Fruit fly (Drosophila melanogaster): ENCODE results near the gene CTCF.

Gene CTCF

DNA sequence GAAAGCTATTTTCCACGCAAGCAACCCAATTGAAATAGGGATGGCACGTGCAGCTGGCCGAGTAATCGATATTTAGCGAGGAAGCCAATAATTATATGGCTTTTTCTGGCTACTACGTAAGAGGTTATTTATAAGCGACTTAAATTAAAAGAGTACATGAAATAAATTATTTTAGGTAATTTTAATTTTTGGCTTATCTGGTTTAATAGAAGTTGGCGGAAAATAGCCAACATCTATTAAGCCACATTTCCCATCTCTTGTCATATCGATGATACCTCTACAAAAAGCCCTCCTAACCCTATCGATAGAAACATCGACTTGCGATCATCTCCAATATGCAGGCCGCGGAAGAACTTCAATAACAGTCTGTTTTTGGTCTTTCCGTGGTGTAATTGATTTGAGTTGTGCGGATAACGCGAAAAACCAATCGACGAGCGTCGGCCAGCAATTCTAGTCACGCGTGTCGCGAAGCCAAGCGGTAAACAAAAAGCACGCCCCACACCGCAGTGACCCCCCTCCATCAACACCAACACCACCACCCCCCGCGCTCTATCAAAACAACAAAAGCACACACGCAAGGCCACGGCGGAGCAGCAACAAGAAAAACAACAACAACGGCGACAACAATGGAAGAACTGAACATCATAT lies 8.4 kb downstream of the CTCF start, which contains the start of the genes Srp19 and qm (continued):
- no peak for TF ChIP-seq CG12219 (GFP tag; optimal IDR thresholded peaks at IDR 0.05)
- no peak for TF ChIP-seq CG11093 (GFP tag; IDR thresholded peaks at IDR 0.05)
- TF ChIP-seq grn (GFP tag; optimal IDR thresholded peaks at IDR 0.05), result no peak
- TF ChIP-seq h (optimal IDR thresholded peaks at IDR 0.05), result no peak
- TF ChIP-seq CG8359 (GFP tag; optimal IDR thresholded peaks at IDR 0.05; ENCODE audit: borderline replicate concordance), result no peak
- TF ChIP-seq crc (GFP tag; optimal IDR thresholded peaks at IDR 0.05), result no peak
- no peak for TF ChIP-seq CG6175 (GFP tag; IDR thresholded peaks at IDR 0.05)
- TF ChIP-seq CG8290 (GFP tag; optimal IDR thresholded peaks at IDR 0.05), result peak; percentile 45
- TF ChIP-seq CG8290 (tag; optimal IDR thresholded peaks at IDR 0.05), result peak in 1 of 2 experiments; percentile 49
- no peak for TF ChIP-seq Tbp (GFP tag; optimal IDR thresholded peaks at IDR 0.05)
- TF ChIP-seq CG34422 (GFP tag; IDR thresholded peaks at IDR 0.05), result peak; percentile 86; the same call in 2 of the 3 replicates
- TF ChIP-seq lab (GFP tag; optimal IDR thresholded peaks at IDR 0.05), result peak; percentile 55
- TF ChIP-seq amos (GFP tag; IDR thresholded peaks at IDR 0.05; ENCODE audit: partially characterized antibody), result peak; percentile 77
- no peak for TF ChIP-seq Usf (GFP tag; optimal IDR thresholded peaks at IDR 0.05)
- TF ChIP-seq Hand (GFP tag; optimal IDR thresholded peaks at IDR 0.05), result no peak
- TF ChIP-seq D19B (GFP tag; optimal IDR thresholded peaks at IDR 0.05), result no peak
- no peak for TF ChIP-seq gsb (GFP tag; IDR thresholded peaks at IDR 0.05)
- peak; percentile 40 for TF ChIP-seq CG10267 (tag; optimal IDR thresholded peaks at IDR 0.05)
- no peak for TF ChIP-seq CG17186 (GFP tag; optimal IDR thresholded peaks at IDR 0.05)
- no peak for TF ChIP-seq Bdp1 (GFP tag; optimal IDR thresholded peaks at IDR 0.05)
- peak; percentile 69 for TF ChIP-seq CG10543 (GFP tag; optimal IDR thresholded peaks at IDR 0.05)
- TF ChIP-seq CG2202 (tag; optimal IDR thresholded peaks at IDR 0.05), result no peak
- no peak for TF ChIP-seq CTCF (GFP tag; optimal IDR thresholded peaks at IDR 0.05)
- no peak for TF ChIP-seq twi (tag; optimal IDR thresholded peaks at IDR 0.05)
- peak; percentile 58; the same call in 2 of the 3 replicates for TF ChIP-seq zfh1 (GFP tag; IDR thresholded peaks at IDR 0.05)
- no peak for TF ChIP-seq abd-A (tag; optimal IDR thresholded peaks at IDR 0.05)
- TF ChIP-seq stc (GFP tag; IDR thresholded peaks at IDR 0.05), result peak; percentile 19; the same call in 1 of the 2 replicates
- no peak for TF ChIP-seq Oaz (GFP tag; IDR thresholded peaks at IDR 0.05)
- no peak for TF ChIP-seq CG17385 (GFP tag; optimal IDR thresholded peaks at IDR 0.05)
- peak; percentile 66 for TF ChIP-seq pzg (GFP tag; optimal IDR thresholded peaks at IDR 0.05)
- peak; percentile 44; the same call in 1 of the 2 replicates for TF ChIP-seq Xrp1 (GFP tag; IDR thresholded peaks at IDR 0.05)
- TF ChIP-seq CG12155 (GFP tag; optimal IDR thresholded peaks at IDR 0.05), result peak; percentile 36
- TF ChIP-seq ttk (GFP tag; IDR thresholded peaks at IDR 0.05), result no peak
- no peak for TF ChIP-seq CG9876 (GFP tag; optimal IDR thresholded peaks at IDR 0.05)
- TF ChIP-seq Sin3A (optimal IDR thresholded peaks at IDR 0.05), result peak; percentile 95
- peak in 1 of 2 experiments; percentile 44 for TF ChIP-seq Eip74EF (GFP tag; optimal IDR thresholded peaks at IDR 0.05)
- peak; percentile 40 for TF ChIP-seq E2f2 (GFP tag; IDR thresholded peaks at IDR 0.05)
- TF ChIP-seq CG7928 (GFP tag; optimal IDR thresholded peaks at IDR 0.05), result no peak
- TF ChIP-seq CG43689 (GFP tag; IDR thresholded peaks at IDR 0.05), result no peak
- TF ChIP-seq CG10431 (GFP tag; optimal IDR thresholded peaks at IDR 0.05), result no peak
- no peak for TF ChIP-seq Hey (tag; optimal IDR thresholded peaks at IDR 0.05)
- TF ChIP-seq CG5245 (GFP tag; optimal IDR thresholded peaks at IDR 0.05), result peak; percentile 27
- TF ChIP-seq rib (GFP tag; IDR thresholded peaks at IDR 0.05), result peak; percentile 29; the same call in 1 of the 2 replicates
- TF ChIP-seq slp2 (GFP tag; optimal IDR thresholded peaks at IDR 0.05), result no peak
- TF ChIP-seq Six4 (GFP tag; optimal IDR thresholded peaks at IDR 0.05), result no peak
- peak; percentile 36 for TF ChIP-seq cwo (GFP tag; optimal IDR thresholded peaks at IDR 0.05)
- peak; percentile 59; the same call in 2 of the 3 replicates for TF ChIP-seq mld (GFP tag; IDR thresholded peaks at IDR 0.05; ENCODE audit: partially characterized antibody)
- no peak for TF ChIP-seq cg (GFP tag; optimal IDR thresholded peaks at IDR 0.05)
- TF ChIP-seq stwl (tag; optimal IDR thresholded peaks at IDR 0.05), result peak; percentile 20
- TF ChIP-seq CG34224 (GFP tag; IDR thresholded peaks at IDR 0.05; ENCODE audit: partially characterized antibody), result peak; percentile 70
- TF ChIP-seq gcm (GFP tag; optimal IDR thresholded peaks at IDR 0.05), result peak; percentile 37
